Fruit fly (Drosophila melanogaster): ENCODE results near the gene TAF1B.
A peak's percentile ranks its signal among the peaks of the same experiment; 100 is the strongest.

The TAF1B gene

dm6 chr3R:10170356-10170876, 26.4 kb upstream of the TAF1B start, which contains the start of gene Best1 (continued):
- TF ChIP-seq sd (tag; optimal IDR thresholded peaks at IDR 0.05) (peak; percentile 90), Trl (optimal IDR thresholded peaks at IDR 0.05) (peak; percentile 82 to 91), Trl (GFP tag; optimal IDR thresholded peaks at IDR 0.05) (peak; percentile 59), lmd (GFP tag; IDR thresholded peaks at IDR 0.05) (peak; percentile 94), CG8359 (GFP tag; optimal IDR thresholded peaks at IDR 0.05; ENCODE audit: borderline replicate concordance) (peak; percentile 71), ci (GFP tag; IDR thresholded peaks at IDR 0.05) (peak; percentile 95), Drgx (GFP tag; IDR thresholded peaks at IDR 0.05) (peak; percentile 93), CG1529 (GFP tag; optimal IDR thresholded peaks at IDR 0.05) (peak; percentile 83), inv (GFP tag; IDR thresholded peaks at IDR 0.05; ENCODE audit: partially characterized antibody) (peak; percentile 72), NFAT (GFP tag; IDR thresholded peaks at IDR 0.05) (peak; percentile 97), CG2129 (GFP tag; IDR thresholded peaks at IDR 0.05; ENCODE audit: partially characterized antibody) (no peak), dimm (GFP tag; IDR thresholded peaks at IDR 0.05) (peak; percentile 66), nmo (GFP tag; optimal IDR thresholded peaks at IDR 0.05) (peak; percentile 91), Hsf (GFP tag; optimal IDR thresholded peaks at IDR 0.05) (peak; percentile 74), B-H1 (GFP tag; IDR thresholded peaks at IDR 0.05) (peak; percentile 88), gt (GFP tag; IDR thresholded peaks at IDR 0.05) (peak; percentile 63; the same call in 1 of the 2 replicates), CG17359 (tag; optimal IDR thresholded peaks at IDR 0.05) (peak; percentile 94), Nf-YB (GFP tag; optimal IDR thresholded peaks at IDR 0.05) (peak; percentile 75), CG6272 (GFP tag; IDR thresholded peaks at IDR 0.05) (peak; percentile 90), CG11456 (GFP tag; IDR thresholded peaks at IDR 0.05) (peak; percentile 94), CG11093 (GFP tag; IDR thresholded peaks at IDR 0.05) (peak; percentile 88; the same call in 2 of the 3 replicates), CG10366 (GFP tag; IDR thresholded peaks at IDR 0.05) (peak; percentile 91), CG12942 (GFP tag; optimal IDR thresholded peaks at IDR 0.05) (peak; percentile 64), nerfin-2 (GFP tag; IDR thresholded peaks at IDR 0.05; ENCODE audit: partially characterized antibody) (peak; percentile 54), Fer2 (tag; optimal IDR thresholded peaks at IDR 0.05) (peak; percentile 87), Dp (GFP tag; optimal IDR thresholded peaks at IDR 0.05) (peak; percentile 0), Hmr (GFP tag; optimal IDR thresholded peaks at IDR 0.05) (peak; percentile 95), pita (GFP tag; optimal IDR thresholded peaks at IDR 0.05) (no peak), unc-4 (GFP tag; IDR thresholded peaks at IDR 0.05; ENCODE audit: partially characterized antibody) (peak; percentile 47; the same call in 1 of the 2 replicates), CG13775 (GFP tag; optimal IDR thresholded peaks at IDR 0.05) (peak; percentile 90), tx (GFP tag; optimal IDR thresholded peaks at IDR 0.05) (peak; percentile 32), CG9876 (GFP tag; optimal IDR thresholded peaks at IDR 0.05) (peak; percentile 29), danr (GFP tag; IDR thresholded peaks at IDR 0.05) (peak; percentile 68; the same call in 1 of the 2 replicates), lov (optimal IDR thresholded peaks at IDR 0.05) (no peak), lov (GFP tag; IDR thresholded peaks at IDR 0.05) (peak; percentile 80), CG10565 (GFP tag; optimal IDR thresholded peaks at IDR 0.05) (no peak), Mrtf (GFP tag; IDR thresholded peaks at IDR 0.05) (peak; percentile 89), fru (optimal IDR thresholded peaks at IDR 0.05) (no peak), CG1832 (GFP tag; optimal IDR thresholded peaks at IDR 0.05) (no peak), CG33557 (GFP tag; optimal IDR thresholded peaks at IDR 0.05) (peak; percentile 84), CG17912 (GFP tag; optimal IDR thresholded peaks at IDR 0.05) (peak; percentile 30), CG14014 (GFP tag; IDR thresholded peaks at IDR 0.05) (peak; percentile 91), mirr (GFP tag; optimal IDR thresholded peaks at IDR 0.05) (peak; percentile 68), CG32532 (GFP tag; IDR thresholded peaks at IDR 0.05) (peak; percentile 98), jing (GFP tag; optimal IDR thresholded peaks at IDR 0.05) (peak; percentile 73), NC2β (GFP tag; optimal IDR thresholded peaks at IDR 0.05) (no peak), Vsx1 (GFP tag; optimal IDR thresholded peaks at IDR 0.05) (peak; percentile 87), hth (optimal IDR thresholded peaks at IDR 0.05) (no peak), Neu2 (GFP tag; optimal IDR thresholded peaks at IDR 0.05; ENCODE audit: borderline replicate concordance) (no peak), Spps (tag; optimal IDR thresholded peaks at IDR 0.05) (peak; percentile 77), CG9609 (GFP tag; optimal IDR thresholded peaks at IDR 0.05) (peak; percentile 77)
